Fruit fly (Drosophila melanogaster) whole organism, wandering third instar larva: ENCODE measurements around the gene arg.

ENCODE experiments used
- Abd-B ChIP-seq: fragments of >200 bp; optimal IDR thresholded peaks from 2 replicates; lab custom pipeline; 2017; ENCODE audit warnings: missing biosample characterization, missing genetic modification characterization
- CG32264 ChIP-seq: fragments of 200-800 bp; sonication (Bioruptor generic); optimal IDR thresholded peaks from 2 replicates; lab custom pipeline; 2016; ENCODE audit warnings: missing biosample characterization, missing genetic modification characterization
- CG9705 ChIP-seq: fragments of 200-800 bp; sonication (Bioruptor generic); optimal IDR thresholded peaks from 2 replicates; lab custom pipeline; 2018; ENCODE audit warnings: missing biosample characterization, mild to moderate bottlenecking, missing genetic modification characterization
- CrebA ChIP-seq: fragments of 200-800 bp; sonication (Bioruptor generic); optimal IDR thresholded peaks from 2 replicates; lab custom pipeline; 2016; ENCODE audit warnings: missing biosample characterization, mild to moderate bottlenecking, missing genetic modification characterization, borderline replicate concordance
- Dfd ChIP-seq: fragments of >200 bp; optimal IDR thresholded peaks from 2 replicates; lab custom pipeline; 2017; ENCODE audit warnings: missing biosample characterization, missing genetic modification characterization
- Dif ChIP-seq: fragments of 200-275, 200-300 bp; sonication (Bioruptor generic); optimal IDR thresholded peaks from 2 replicates; lab custom pipeline; 2018; ENCODE audit warnings: missing biosample characterization, missing genetic modification characterization; ENCODE audit not compliant: partially characterized antibody
- GATAd ChIP-seq: sonication (Bioruptor generic); optimal IDR thresholded peaks from 2 replicates; lab custom pipeline; 2016; ENCODE audit warnings: missing biosample characterization, missing genetic modification characterization
- HLH106 ChIP-seq: fragments of 200-800 bp; optimal IDR thresholded peaks from 3 replicates; lab custom pipeline; 2019; ENCODE audit warnings: missing biosample characterization, mild to moderate bottlenecking, missing genetic modification characterization, moderate library complexity
- Hnf4 ChIP-seq: fragments of 200-800 bp; sonication (Bioruptor generic); optimal IDR thresholded peaks from 2 replicates; lab custom pipeline; 2016; ENCODE audit warnings: missing biosample characterization, mild to moderate bottlenecking, missing genetic modification characterization
- Hr78 ChIP-seq: fragments of >200 bp; optimal IDR thresholded peaks from 2 replicates; lab custom pipeline; 2017; ENCODE audit warnings: missing biosample characterization, missing genetic modification characterization
- Hr83 ChIP-seq: fragments of 200-300 bp; sonication (Bioruptor generic); optimal IDR thresholded peaks from 2 replicates; lab custom pipeline; 2016; ENCODE audit warnings: missing biosample characterization, mild to moderate bottlenecking, missing genetic modification characterization, moderate library complexity; ENCODE audit not compliant: poor library complexity, severe bottlenecking
- Jra ChIP-seq: sonication (Bioruptor generic); optimal IDR thresholded peaks from 2 replicates; lab custom pipeline; 2016; ENCODE audit warnings: missing biosample characterization, missing genetic modification characterization
- Mio ChIP-seq: sonication (Bioruptor generic); optimal IDR thresholded peaks from 2 replicates; lab custom pipeline; 2016; ENCODE audit warnings: missing biosample characterization, missing genetic modification characterization
- Myc ChIP-seq: fragments of >200 bp; optimal IDR thresholded peaks from 2 replicates; lab custom pipeline; 2017
- N ChIP-seq: fragments of >200 bp; optimal IDR thresholded peaks from 2 replicates; lab custom pipeline; 2018; ENCODE audit warnings: missing biosample characterization, missing external identifiers, missing genetic modification characterization
- OdsH ChIP-seq: fragments of 200-800 bp; sonication (Bioruptor generic); optimal IDR thresholded peaks from 2 replicates; lab custom pipeline; 2016; ENCODE audit warnings: missing biosample characterization, mild to moderate bottlenecking, missing genetic modification characterization
- Rel ChIP-seq, 2 experiments: fragments of 200-800 bp; sonication (Bioruptor generic) in 1 of 2; optimal IDR thresholded peaks; 2 replicates in 1 of 2; 3 replicates in 1 of 2; lab custom pipeline; 2016 to 2019; ENCODE audit warnings: mild to moderate bottlenecking in 2 of 2, missing biosample characterization in 2 of 2, missing genetic modification characterization in 2 of 2, moderate library complexity in 1 of 2
- Sp1 ChIP-seq: fragments of 200-800 bp; sonication (Bioruptor generic); optimal IDR thresholded peaks from 3 replicates; lab custom pipeline; 2019; ENCODE audit warnings: missing biosample characterization, mild to moderate bottlenecking, missing genetic modification characterization, moderate library complexity
- Vsx2 ChIP-seq: fragments of 200-300, 225-300 bp; sonication (Bioruptor generic); optimal IDR thresholded peaks from 2 replicates; lab custom pipeline; 2018; ENCODE audit warnings: missing biosample characterization, missing genetic modification characterization; ENCODE audit not compliant: partially characterized antibody
- br ChIP-seq: fragments of 200-800 bp; sonication (Bioruptor generic); optimal IDR thresholded peaks from 2 replicates; lab custom pipeline; 2016; ENCODE audit warnings: missing biosample characterization, missing genetic modification characterization
- brk ChIP-seq: fragments of 200-800 bp; sonication (Bioruptor generic); optimal IDR thresholded peaks from 2 replicates; lab custom pipeline; 2016; ENCODE audit warnings: missing biosample characterization, mild to moderate bottlenecking, missing genetic modification characterization
- dl ChIP-seq, 2 experiments: fragments of 175-275, 200-275 bp in 1 of 2; fragments of 200-275 bp in 1 of 2; sonication (Bioruptor generic); optimal IDR thresholded peaks; lab custom pipeline; 2018; ENCODE audit warnings: mild to moderate bottlenecking in 2 of 2, missing biosample characterization in 2 of 2, missing genetic modification characterization in 2 of 2, moderate library complexity in 2 of 2; ENCODE audit not compliant: partially characterized antibody in 2 of 2, insufficient read depth in 1 of 2
- dmrt93B ChIP-seq: fragments of 200-800 bp; sonication (Bioruptor generic); optimal IDR thresholded peaks from 2 replicates; lab custom pipeline; 2018; ENCODE audit warnings: missing biosample characterization, mild to moderate bottlenecking, missing genetic modification characterization
- dsf ChIP-seq: sonication (Bioruptor generic); optimal IDR thresholded peaks from 2 replicates; lab custom pipeline; 2016; ENCODE audit warnings: missing biosample characterization, missing genetic modification characterization, borderline replicate concordance
- ey ChIP-seq: fragments of 200-800 bp; sonication (Bioruptor generic); optimal IDR thresholded peaks from 2 replicates; lab custom pipeline; 2016; ENCODE audit warnings: missing biosample characterization, missing genetic modification characterization
- foxo ChIP-seq, 2 experiments: fragments of 200-800 bp; sonication (Bioruptor generic); optimal IDR thresholded peaks; 2 replicates in 1 of 2; 3 replicates in 1 of 2; lab custom pipeline; 2016 to 2017; ENCODE audit warnings: missing biosample characterization in 2 of 2, missing genetic modification characterization in 2 of 2
- fru ChIP-seq: fragments of 200-800 bp; sonication (Bioruptor generic); optimal IDR thresholded peaks from 3 replicates; lab custom pipeline; 2016; ENCODE audit warnings: missing biosample characterization, mild to moderate bottlenecking, missing genetic modification characterization
- h ChIP-seq: fragments of 200-800 bp; sonication (Bioruptor generic); optimal IDR thresholded peaks from 3 replicates; lab custom pipeline; 2016; ENCODE audit warnings: missing biosample characterization, mild to moderate bottlenecking, missing genetic modification characterization
- jim ChIP-seq: fragments of 175-275, 200-325 bp; sonication (Bioruptor generic); optimal IDR thresholded peaks from 2 replicates; lab custom pipeline; 2016; ENCODE audit warnings: missing biosample characterization, mild to moderate bottlenecking, missing genetic modification characterization
- lola ChIP-seq: fragments of >200 bp; optimal IDR thresholded peaks from 2 replicates; lab custom pipeline; 2017; ENCODE audit warnings: missing biosample characterization, missing genetic modification characterization
- pan ChIP-seq: fragments of >200 bp; optimal IDR thresholded peaks from 2 replicates; lab custom pipeline; 2017
- psq ChIP-seq: fragments of 200-800 bp; sonication (Bioruptor generic); optimal IDR thresholded peaks from 3 replicates; lab custom pipeline; 2017; ENCODE audit warnings: missing biosample characterization, mild to moderate bottlenecking, missing genetic modification characterization, moderate library complexity
- rgr ChIP-seq: fragments of 200-800 bp; sonication (Bioruptor generic); optimal IDR thresholded peaks from 3 replicates; lab custom pipeline; 2016; ENCODE audit warnings: missing biosample characterization, mild to moderate bottlenecking, missing genetic modification characterization
- sage ChIP-seq: fragments of 200-800 bp; sonication (Bioruptor generic); optimal IDR thresholded peaks from 2 replicates; lab custom pipeline; 2016; ENCODE audit warnings: missing biosample characterization, mild to moderate bottlenecking, missing genetic modification characterization
- sv ChIP-seq: fragments of 200-800 bp; sonication (Bioruptor generic); optimal IDR thresholded peaks from 3 replicates; lab custom pipeline; 2016; ENCODE audit warnings: missing biosample characterization, missing genetic modification characterization
- tai ChIP-seq: sonication (Bioruptor generic); optimal IDR thresholded peaks from 2 replicates; lab custom pipeline; 2016; ENCODE audit warnings: missing biosample characterization, missing genetic modification characterization
- usp ChIP-seq: fragments of >200 bp; optimal IDR thresholded peaks from 2 replicates; lab custom pipeline; 2017; ENCODE audit warnings: missing biosample characterization, missing genetic modification characterization
- woc ChIP-seq: sonication (Bioruptor generic); optimal IDR thresholded peaks from 2 replicates; lab custom pipeline; 2016; ENCODE audit warnings: missing biosample characterization, mild to moderate bottlenecking, missing genetic modification characterization

arg gene

dm6 chrX:498924-499588 is 10.2 kb upstream of the arg start:
- TF ChIP-seq Rel (GFP tag; optimal IDR thresholded peaks at IDR 0.05; lab: Kevin White, UChicago) (no peak), Rel (tag; optimal IDR thresholded peaks at IDR 0.05; lab: Kevin White, UChicago) (peak; percentile 63), h (GFP tag; lab: Kevin White, UChicago) (peak; percentile 36), CG32264 (GFP tag; lab: Kevin White, UChicago) (no peak), foxo (GFP tag; optimal IDR thresholded peaks at IDR 0.05; lab: Kevin White, UChicago) (peak in 1 of 2 experiments; percentile 10)

dm6 chrX:499589-500041 is 9.6 kb upstream of the arg start:
- TF ChIP-seq pan (lab: Kevin White, UChicago) (no peak), OdsH (peak; percentile 58), usp (GFP tag; lab: Kevin White, UChicago) (no peak), CrebA (GFP tag; lab: Kevin White, UChicago) (no peak), sv (GFP tag; lab: Kevin White, UChicago) (peak; percentile 58), Abd-B (GFP tag; lab: Kevin White, UChicago) (no peak), Rel (GFP tag; optimal IDR thresholded peaks at IDR 0.05; lab: Kevin White, UChicago) (no peak), Rel (tag; optimal IDR thresholded peaks at IDR 0.05; lab: Kevin White, UChicago) (peak; percentile 84), woc (GFP tag; lab: Kevin White, UChicago) (peak; percentile 83), HLH106 (tag; lab: Kevin White, UChicago) (peak; percentile 80), Hr83 (GFP tag; lab: Kevin White, UChicago) (no peak), Hnf4 (GFP tag; lab: Kevin White, UChicago) (peak; percentile 38), GATAd (GFP tag; lab: Kevin White, UChicago) (no peak), lola (GFP tag; lab: Kevin White, UChicago) (no peak), ey (GFP tag; lab: Kevin White, UChicago) (peak; percentile 71), Dfd (GFP tag; lab: Kevin White, UChicago) (no peak), Hr78 (GFP tag; lab: Kevin White, UChicago) (no peak), psq (GFP tag; lab: Kevin White, UChicago) (peak; percentile 46), CG32264 (GFP tag; lab: Kevin White, UChicago) (peak; percentile 9), Sp1 (GFP tag; lab: Kevin White, UChicago) (peak; percentile 77), Jra (GFP tag; lab: Kevin White, UChicago) (peak; percentile 4), brk (GFP tag; lab: Kevin White, UChicago) (no peak), Vsx2 (no peak), dsf (GFP tag; lab: Kevin White, UChicago) (no peak), br (peak; percentile 73), N (no peak), sage (GFP tag; lab: Kevin White, UChicago) (no peak), Dif (no peak), jim (GFP tag; lab: Kevin White, UChicago) (no peak), fru (peak; percentile 82), Mio (GFP tag; lab: Kevin White, UChicago) (no peak), rgr (peak; percentile 60), tai (GFP tag; lab: Kevin White, UChicago) (no peak), Myc (lab: Kevin White, UChicago) (no peak), dmrt93B (peak; percentile 47), h (GFP tag; lab: Kevin White, UChicago) (peak; percentile 82), dl (GFP tag; optimal IDR thresholded peaks at IDR 0.05; lab: Kevin White, UChicago; ENCODE audit: insufficient read depth in 1 of 2, partially characterized antibody in 2 of 2) (no peak), CG9705 (GFP tag; lab: Kevin White, UChicago) (peak; percentile 46), foxo (GFP tag; optimal IDR thresholded peaks at IDR 0.05; lab: Kevin White, UChicago) (peak in 1 of 2 experiments; percentile 77)
